Fruit fly (Drosophila melanogaster) whole organism, embryonic: Measurements from ENCODE around the gene Tpr2.

Source experiments
- Ada2b ChIP-seq: fragments of 200-800 bp; sonication (Bioruptor generic); IDR thresholded peaks from 2 replicates; pipeline ENCODE4 v1.3.6; 2022; ENCODE audit warnings: missing biosample characterization, missing genetic modification characterization
- CG10274 ChIP-seq: fragments of 200-800 bp; sonication (Bioruptor generic); optimal IDR thresholded peaks from 3 replicates; lab custom pipeline; 2017; ENCODE audit warnings: missing biosample characterization, mild to moderate bottlenecking, missing genetic modification characterization
- CG13287 ChIP-seq: fragments of 200-800 bp; sonication (Bioruptor generic); IDR thresholded peaks from 2 replicates; pipeline ENCODE4 v1.3.6; 2022; ENCODE audit warnings: missing biosample characterization, missing genetic modification characterization; ENCODE audit not compliant: partially characterized antibody
- CG14441 ChIP-seq: fragments of 200-800 bp; sonication (Bioruptor generic); IDR thresholded peaks from 2 replicates; pipeline ENCODE4 v1.3.6; 2022; ENCODE audit warnings: missing biosample characterization, missing genetic modification characterization
- CG17829 ChIP-seq: fragments of 200-800 bp; optimal IDR thresholded peaks from 2 replicates; lab custom pipeline; 2019; ENCODE audit warnings: missing biosample characterization, mild to moderate bottlenecking, missing genetic modification characterization, moderate library complexity
- CG18599 ChIP-seq: fragments of 200-800 bp; sonication (Bioruptor generic); optimal IDR thresholded peaks from 3 replicates; lab custom pipeline; 2017; ENCODE audit warnings: missing biosample characterization, missing genetic modification characterization, mild to moderate bottlenecking, moderate library complexity, missing genetic modification reagents
- CG18619 ChIP-seq: fragments of 200-800 bp; sonication (Bioruptor generic); optimal IDR thresholded peaks from 3 replicates; lab custom pipeline; 2017; ENCODE audit warnings: missing biosample characterization, mild to moderate bottlenecking, missing genetic modification characterization
- CG2678 ChIP-seq: fragments of 200-800 bp; sonication (Bioruptor generic); optimal IDR thresholded peaks from 3 replicates; lab custom pipeline; 2019; ENCODE audit warnings: missing biosample characterization, mild to moderate bottlenecking, missing genetic modification characterization, moderate library complexity
- CG2875 ChIP-seq: fragments of 200-800 bp; sonication (Bioruptor generic); optimal IDR thresholded peaks from 2 replicates; lab custom pipeline; 2017; ENCODE audit warnings: missing biosample characterization, mild to moderate bottlenecking, missing genetic modification characterization, missing genetic modification reagents
- CG3065 ChIP-seq: fragments of 200-800 bp; sonication (Bioruptor generic); optimal IDR thresholded peaks from 2 replicates; lab custom pipeline; 2016; ENCODE audit warnings: missing biosample characterization, missing genetic modification characterization
- CG3995 ChIP-seq: fragments of 200-800 bp; sonication (Bioruptor generic); optimal IDR thresholded peaks from 3 replicates; lab custom pipeline; 2016; ENCODE audit warnings: missing biosample characterization, missing genetic modification characterization
- CG5953 ChIP-seq: fragments of 200-800 bp; sonication (Bioruptor generic); IDR thresholded peaks from 2 replicates; pipeline ENCODE4 v1.3.6; 2022; ENCODE audit warnings: missing biosample characterization, missing genetic modification characterization
- CG6175 ChIP-seq: fragments of 200-800 bp; sonication (Bioruptor generic); IDR thresholded peaks from 3 replicates; pipeline ENCODE4 v1.3.6; 2022; ENCODE audit warnings: missing biosample characterization, missing genetic modification characterization
- CG6254 ChIP-seq: fragments of 200-800 bp; sonication (Bioruptor generic); optimal IDR thresholded peaks from 3 replicates; lab custom pipeline; 2017; ENCODE audit warnings: mild to moderate bottlenecking, missing biosample characterization, missing genetic modification reagents, missing genetic modification characterization
- CG6791 ChIP-seq: fragments of 200-800 bp; sonication (Bioruptor generic); IDR thresholded peaks from 3 replicates; pipeline ENCODE4 v1.3.6; 2022; ENCODE audit warnings: missing biosample characterization, missing genetic modification characterization; ENCODE audit not compliant: partially characterized antibody
- CG7786 ChIP-seq: fragments of 200-800 bp; sonication (Bioruptor generic); optimal IDR thresholded peaks from 2 replicates; lab custom pipeline; 2016; ENCODE audit warnings: missing biosample characterization, missing genetic modification characterization
- CG8290 ChIP-seq, 3 experiments: fragments of 200-800 bp; sonication (Bioruptor generic); optimal IDR thresholded peaks; 2 replicates each; lab custom pipeline; 2016 to 2019; ENCODE audit warnings: missing biosample characterization in 3 of 3, missing genetic modification characterization in 3 of 3, mild to moderate bottlenecking in 2 of 3, moderate library complexity in 1 of 3
- Dbx ChIP-seq: fragments of 200-800 bp; sonication (Bioruptor generic); IDR thresholded peaks from 3 replicates; pipeline ENCODE4 v1.3.6; 2022; ENCODE audit warnings: missing biosample characterization, missing genetic modification characterization
- Dll ChIP-seq: fragments of 200-800 bp; sonication (Bioruptor generic); IDR thresholded peaks from 4 replicates; pipeline ENCODE4 v1.3.6; 2022; ENCODE audit warnings: missing biosample characterization, missing genetic modification characterization; ENCODE audit not compliant: partially characterized antibody
- Doc3 ChIP-seq: fragments of 200-800 bp; sonication (Bioruptor generic); IDR thresholded peaks from 3 replicates; pipeline ENCODE4 v1.3.6; 2022; ENCODE audit warnings: missing biosample characterization, missing genetic modification characterization; ENCODE audit not compliant: partially characterized antibody
- Dp ChIP-seq: fragments of 200-800 bp; sonication (Bioruptor generic); optimal IDR thresholded peaks from 2 replicates; lab custom pipeline; 2018; ENCODE audit warnings: missing biosample characterization, mild to moderate bottlenecking, missing genetic modification characterization, moderate library complexity
- GATAe ChIP-seq: fragments of 200-800 bp; sonication (Bioruptor generic); conservative IDR thresholded peaks from 2 replicates; pipeline ENCODE4 v1.3.6; 2022; ENCODE audit warnings: missing biosample characterization, missing genetic modification characterization
- Hmr ChIP-seq: fragments of 200-800 bp; sonication (Bioruptor generic); optimal IDR thresholded peaks from 3 replicates; lab custom pipeline; 2017; ENCODE audit warnings: mild to moderate bottlenecking, missing biosample characterization, missing genetic modification reagents, missing genetic modification characterization
- Hr3 ChIP-seq: fragments of 200-800 bp; sonication (Bioruptor generic); optimal IDR thresholded peaks from 3 replicates; lab custom pipeline; 2016; ENCODE audit warnings: missing biosample characterization, missing genetic modification characterization
- Lhr ChIP-seq: fragments of 200-800 bp; sonication (Bioruptor generic); optimal IDR thresholded peaks from 3 replicates; lab custom pipeline; 2017; ENCODE audit warnings: mild to moderate bottlenecking, missing biosample characterization, missing genetic modification reagents, missing genetic modification characterization
- MTF-1 ChIP-seq: fragments of 200-800 bp; sonication (Bioruptor generic); optimal IDR thresholded peaks from 2 replicates; lab custom pipeline; 2018; ENCODE audit warnings: missing biosample characterization, mild to moderate bottlenecking, missing genetic modification characterization, borderline replicate concordance
- Opbp ChIP-seq: fragments of 200-800 bp; sonication (Bioruptor generic); IDR thresholded peaks from 3 replicates; pipeline ENCODE4 v1.3.6; 2022; ENCODE audit warnings: missing biosample characterization, missing genetic modification characterization; ENCODE audit not compliant: partially characterized antibody
- Six4 ChIP-seq: fragments of 200-800 bp; sonication (Bioruptor generic); optimal IDR thresholded peaks from 2 replicates; lab custom pipeline; 2016; ENCODE audit warnings: missing biosample characterization, missing genetic modification characterization
- Sox100B ChIP-seq: fragments of 200-800 bp; sonication (Bioruptor generic); optimal IDR thresholded peaks from 3 replicates; lab custom pipeline; 2018; ENCODE audit warnings: missing biosample characterization, mild to moderate bottlenecking, missing genetic modification characterization
- Xbp1 ChIP-seq: fragments of 200-800 bp; sonication (Bioruptor generic); optimal IDR thresholded peaks from 3 replicates; lab custom pipeline; 2016; ENCODE audit warnings: missing biosample characterization, mild to moderate bottlenecking, missing genetic modification characterization
- al ChIP-seq: fragments of 200-800 bp; sonication (Bioruptor generic); IDR thresholded peaks from 2 replicates; pipeline ENCODE4 v1.3.6; 2022; ENCODE audit warnings: missing biosample characterization, missing genetic modification characterization
- bbx ChIP-seq: fragments of 200-800 bp; sonication (Bioruptor generic); IDR thresholded peaks from 2 replicates; pipeline ENCODE4 v1.3.6; 2022; ENCODE audit warnings: missing biosample characterization, missing genetic modification characterization; ENCODE audit not compliant: partially characterized antibody
- bowl ChIP-seq: fragments of 200-800 bp; sonication (Bioruptor generic); IDR thresholded peaks from 2 replicates; pipeline ENCODE4 v1.3.6; 2022; ENCODE audit warnings: missing biosample characterization, missing genetic modification characterization
- dimm ChIP-seq: fragments of 200-800 bp; sonication (Bioruptor generic); IDR thresholded peaks from 2 replicates; pipeline ENCODE4 v1.3.6; 2022; ENCODE audit warnings: missing biosample characterization, missing genetic modification characterization
- eyg ChIP-seq: fragments of 200-800 bp; sonication (Bioruptor generic); optimal IDR thresholded peaks from 3 replicates; lab custom pipeline; 2016; ENCODE audit warnings: missing biosample characterization, missing genetic modification characterization
- fd64A ChIP-seq: fragments of 200-800 bp; sonication (Bioruptor generic); optimal IDR thresholded peaks from 3 replicates; lab custom pipeline; 2018; ENCODE audit warnings: missing biosample characterization, mild to moderate bottlenecking, missing genetic modification characterization
- lab ChIP-seq: fragments of 200-800 bp; sonication (Bioruptor generic); optimal IDR thresholded peaks from 3 replicates; lab custom pipeline; 2017; ENCODE audit warnings: missing biosample characterization, missing genetic modification characterization, mild to moderate bottlenecking, moderate library complexity, missing genetic modification reagents
- lbe ChIP-seq: fragments of 200-800 bp; sonication (Bioruptor generic); optimal IDR thresholded peaks from 2 replicates; lab custom pipeline; 2016; ENCODE audit warnings: missing biosample characterization, mild to moderate bottlenecking, missing genetic modification characterization
- lov ChIP-seq, 2 experiments: fragments of 200-800 bp in 1 of 2; fragments of >200 bp in 1 of 2; sonication (Bioruptor generic) in 1 of 2; IDR thresholded peaks in 1 of 2; optimal IDR thresholded peaks in 1 of 2; 2 replicates in 1 of 2; 3 replicates in 1 of 2; pipeline versions ENCODE4 v1.3.6 to Lab custom; 2017 to 2022; ENCODE audit warnings: missing biosample characterization in 1 of 2, missing genetic modification characterization in 1 of 2
- mam ChIP-seq: fragments of 200-800 bp; sonication (Bioruptor generic); optimal IDR thresholded peaks from 3 replicates; lab custom pipeline; 2016; ENCODE audit warnings: missing biosample characterization, missing genetic modification characterization
- prd ChIP-seq, 3 experiments: fragments of >200 bp in 2 of 3; fragments of 200-800 bp in 1 of 3; sonication (Bioruptor generic) in 1 of 3; optimal IDR thresholded peaks in 2 of 3; IDR thresholded peaks in 1 of 3; 2 replicates in 2 of 3; 3 replicates in 1 of 3; pipeline versions ENCODE4 v1.3.6 to Lab custom; 2017 to 2022; ENCODE audit warnings: missing biosample characterization in 1 of 3, missing genetic modification characterization in 1 of 3
- pzg ChIP-seq: fragments of 200-800 bp; sonication (Bioruptor generic); optimal IDR thresholded peaks from 3 replicates; lab custom pipeline; 2018; ENCODE audit warnings: missing biosample characterization, mild to moderate bottlenecking, missing genetic modification characterization, moderate library complexity
- rib ChIP-seq: fragments of 200-800 bp; sonication (Bioruptor generic); IDR thresholded peaks from 2 replicates; pipeline ENCODE4 v1.3.6; 2022; ENCODE audit warnings: missing biosample characterization, missing genetic modification characterization
- so ChIP-seq: fragments of 200-800 bp; sonication (Bioruptor generic); IDR thresholded peaks from 3 replicates; pipeline ENCODE4 v1.3.6; 2022; ENCODE audit warnings: missing biosample characterization, missing genetic modification characterization
- tin ChIP-seq: fragments of 200-800 bp; sonication (Bioruptor generic); optimal IDR thresholded peaks from 3 replicates; lab custom pipeline; 2016; ENCODE audit warnings: missing biosample characterization, missing genetic modification characterization
- tna ChIP-seq: fragments of 200-800 bp; sonication (Bioruptor generic); IDR thresholded peaks from 2 replicates; pipeline ENCODE4 v1.3.6; 2022; ENCODE audit warnings: missing biosample characterization, missing genetic modification characterization; ENCODE audit not compliant: partially characterized antibody
- usp ChIP-seq: fragments of >200 bp; optimal IDR thresholded peaks from 2 replicates; lab custom pipeline; 2017; ENCODE audit warnings: missing biosample characterization, missing genetic modification characterization

The Tpr2 gene

DNA sequence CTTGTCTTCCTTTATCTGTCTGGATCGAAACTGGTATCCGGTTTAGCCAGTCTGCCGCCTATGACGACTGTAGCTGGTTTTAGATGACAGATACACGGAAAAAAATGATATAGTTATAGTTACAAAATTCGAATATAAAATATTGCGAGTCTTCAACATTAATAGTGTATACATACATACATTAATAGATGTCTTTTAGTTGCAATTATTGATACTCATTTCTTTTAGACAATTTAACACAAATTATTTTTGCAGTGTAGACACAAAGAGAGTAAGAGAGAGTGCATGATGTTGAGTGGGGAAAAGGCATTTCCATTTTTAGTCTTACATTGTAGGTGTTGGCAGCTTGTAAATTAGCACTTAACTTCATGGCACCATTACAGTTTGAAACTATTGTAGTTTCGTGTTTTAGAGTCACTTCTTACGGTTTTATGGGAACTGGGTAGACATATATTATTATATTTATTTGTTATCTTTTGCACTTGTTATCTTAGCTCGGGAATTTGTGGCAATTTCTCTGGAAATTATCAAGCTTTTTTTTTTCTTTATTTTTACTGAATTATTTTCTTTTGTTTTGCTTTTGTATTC lies 3.9 kb downstream of the Tpr2 start (continued):
- peak; percentile 72 for TF ChIP-seq rib (GFP tag; lab: Robert Waterston, UW)
- no peak for TF ChIP-seq Six4 (GFP tag; lab: Kevin White, UChicago)
- no peak for TF ChIP-seq CG6791 (GFP tag; lab: Robert Waterston, UW)
- no peak for TF ChIP-seq CG5953
- TF ChIP-seq Hr3 (GFP tag; lab: Kevin White, UChicago), result peak; percentile 84
- no peak for TF ChIP-seq Dll
- no peak for TF ChIP-seq CG6254 (GFP tag; lab: Kevin White, UChicago)
- peak; percentile 71; the same call in 1 of the 2 replicates for TF ChIP-seq bowl (GFP tag; lab: Robert Waterston, UW)
- no peak for TF ChIP-seq eyg (GFP tag; lab: Kevin White, UChicago)
- peak; percentile 69 for TF ChIP-seq CG3065 (GFP tag; lab: Kevin White, UChicago)
- no peak for TF ChIP-seq lab (GFP tag; lab: Kevin White, UChicago)
- no peak for TF ChIP-seq GATAe (GFP tag; lab: Robert Waterston, UW)
- TF ChIP-seq Dbx (GFP tag; lab: Robert Waterston, UW), result no peak
- no peak for TF ChIP-seq Dp (GFP tag; lab: Kevin White, UChicago)
- TF ChIP-seq CG8290 (GFP tag; optimal IDR thresholded peaks at IDR 0.05; lab: Kevin White, UChicago), result peak; percentile 85
- peak in 1 of 2 experiments; percentile 93 for TF ChIP-seq CG8290 (tag; optimal IDR thresholded peaks at IDR 0.05; lab: Kevin White, UChicago)
- no peak for TF ChIP-seq tin (GFP tag; lab: Kevin White, UChicago)
- no peak for TF ChIP-seq usp (GFP tag; lab: Kevin White, UChicago)
- no peak for TF ChIP-seq tna (GFP tag; lab: Robert Waterston, UW)
- TF ChIP-seq prd (optimal IDR thresholded peaks at IDR 0.05; lab: Kevin White, UChicago), result no peak
- TF ChIP-seq prd (GFP tag; IDR thresholded peaks at IDR 0.05; lab: Robert Waterston, UW), result no peak
- no peak for TF ChIP-seq bbx
- TF ChIP-seq dimm (GFP tag; lab: Robert Waterston, UW), result no peak
- no peak for TF ChIP-seq CG10274 (GFP tag; lab: Kevin White, UChicago)
- TF ChIP-seq Doc3 (GFP tag; lab: Robert Waterston, UW), result no peak
- TF ChIP-seq CG13287 (GFP tag; lab: Robert Waterston, UW), result no peak
- 0 out of 3 replicates have a peak, but pooled peaks have one; percentile 34 for TF ChIP-seq so (GFP tag; lab: Robert Waterston, UW)
- TF ChIP-seq Hmr (GFP tag; lab: Kevin White, UChicago), result peak; percentile 76
- no peak for TF ChIP-seq MTF-1 (GFP tag; lab: Kevin White, UChicago)
- TF ChIP-seq fd64A (GFP tag; lab: Kevin White, UChicago), result no peak
- TF ChIP-seq Ada2b (GFP tag; lab: Robert Waterston, UW), result peak; percentile 34; the same call in 1 of the 2 replicates
- no peak for TF ChIP-seq CG3995 (GFP tag; lab: Kevin White, UChicago)
- peak; percentile 74 for TF ChIP-seq CG18619 (GFP tag; lab: Kevin White, UChicago)
- TF ChIP-seq lov (optimal IDR thresholded peaks at IDR 0.05; lab: Kevin White, UChicago), result no peak
- no peak for TF ChIP-seq lov (GFP tag; IDR thresholded peaks at IDR 0.05; lab: Robert Waterston, UW)
- peak; percentile 54 for TF ChIP-seq lbe (GFP tag; lab: Kevin White, UChicago)
- TF ChIP-seq CG2875, result peak; percentile 88
- TF ChIP-seq Xbp1 (GFP tag; lab: Kevin White, UChicago), result peak; percentile 87
- no peak for TF ChIP-seq pzg (GFP tag; lab: Kevin White, UChicago)
- no peak for TF ChIP-seq CG17829
- peak; percentile 75 for TF ChIP-seq CG7786 (GFP tag; lab: Kevin White, UChicago)
- TF ChIP-seq CG6175 (GFP tag; lab: Robert Waterston, UW), result no peak
- no peak for TF ChIP-seq Opbp (GFP tag; lab: Robert Waterston, UW)
- TF ChIP-seq CG18599 (GFP tag; lab: Kevin White, UChicago), result no peak
- TF ChIP-seq mam (GFP tag; lab: Kevin White, UChicago), result peak; percentile 40
- TF ChIP-seq Lhr (GFP tag; lab: Kevin White, UChicago), result peak; percentile 63
- peak; percentile 47; the same call in 1 of the 2 replicates for TF ChIP-seq al (GFP tag; lab: Robert Waterston, UW)
- no peak for TF ChIP-seq CG14441
- TF ChIP-seq Sox100B (GFP tag; lab: Kevin White, UChicago), result no peak
- no peak for TF ChIP-seq CG2678 (tag; lab: Kevin White, UChicago)
